Fruit fly (Drosophila melanogaster) whole organism, wandering third instar larva: ENCODE data around the gene CG31463.

ENCODE experiments used
- Dfd ChIP-seq: fragments of >200 bp; optimal IDR thresholded peaks from 2 replicates; lab custom pipeline; 2017; ENCODE audit warnings: missing biosample characterization, missing genetic modification characterization
- brk ChIP-seq: fragments of 200-800 bp; sonication (Bioruptor generic); optimal IDR thresholded peaks from 2 replicates; lab custom pipeline; 2016; ENCODE audit warnings: missing biosample characterization, mild to moderate bottlenecking, missing genetic modification characterization
- foxo ChIP-seq, 2 experiments: fragments of 200-800 bp; sonication (Bioruptor generic); optimal IDR thresholded peaks; 2 replicates in 1 of 2; 3 replicates in 1 of 2; lab custom pipeline; 2016 to 2017; ENCODE audit warnings: missing biosample characterization in 2 of 2, missing genetic modification characterization in 2 of 2
- h ChIP-seq: fragments of 200-800 bp; sonication (Bioruptor generic); optimal IDR thresholded peaks from 3 replicates; lab custom pipeline; 2016; ENCODE audit warnings: missing biosample characterization, mild to moderate bottlenecking, missing genetic modification characterization
- lola ChIP-seq: fragments of >200 bp; optimal IDR thresholded peaks from 2 replicates; lab custom pipeline; 2017; ENCODE audit warnings: missing biosample characterization, missing genetic modification characterization
- pan ChIP-seq: fragments of >200 bp; optimal IDR thresholded peaks from 2 replicates; lab custom pipeline; 2017
- rgr ChIP-seq: fragments of 200-800 bp; sonication (Bioruptor generic); optimal IDR thresholded peaks from 3 replicates; lab custom pipeline; 2016; ENCODE audit warnings: missing biosample characterization, mild to moderate bottlenecking, missing genetic modification characterization
- sage ChIP-seq: fragments of 200-800 bp; sonication (Bioruptor generic); optimal IDR thresholded peaks from 2 replicates; lab custom pipeline; 2016; ENCODE audit warnings: missing biosample characterization, mild to moderate bottlenecking, missing genetic modification characterization
- woc ChIP-seq: sonication (Bioruptor generic); optimal IDR thresholded peaks from 2 replicates; lab custom pipeline; 2016; ENCODE audit warnings: missing biosample characterization, mild to moderate bottlenecking, missing genetic modification characterization

DNA sequence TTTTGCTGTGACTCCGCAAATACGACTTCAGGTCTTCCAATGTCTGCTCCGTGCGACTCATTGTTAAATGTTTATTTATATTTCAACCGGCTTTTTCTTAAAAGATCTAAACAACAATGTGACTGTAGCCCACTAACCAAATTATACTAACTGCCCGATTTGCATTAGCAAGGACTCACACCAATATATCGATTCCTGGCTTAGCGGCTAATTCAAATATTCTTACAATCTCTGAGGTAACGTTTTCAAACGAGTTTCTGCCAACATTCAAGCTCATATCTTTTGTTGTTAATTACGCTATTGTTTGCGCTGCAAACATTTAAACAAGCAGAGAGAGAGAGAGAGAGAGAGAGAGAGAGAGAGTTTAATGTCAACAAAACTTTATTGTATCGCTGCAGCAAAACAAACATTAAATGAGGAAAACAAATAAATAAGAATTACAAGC is 16.4 kb downstream of the CG31463 start, which contains the start of gene tex:
- TF ChIP-seq foxo (GFP tag; optimal IDR thresholded peaks at IDR 0.05; lab: Kevin White, UChicago) (no peak), pan (no peak), Dfd (GFP tag; lab: Kevin White, UChicago) (no peak), h (GFP tag; lab: Kevin White, UChicago) (no peak), brk (GFP tag; lab: Kevin White, UChicago) (no peak), rgr (no peak), woc (GFP tag; lab: Kevin White, UChicago) (no peak), sage (GFP tag; lab: Kevin White, UChicago) (no peak), lola (GFP tag; lab: Kevin White, UChicago) (no peak)
